Worm (Caenorhabditis elegans) whole organism, L1 larva: ENCODE measurements around the gene mdt-26.

Experiments used
- C34B4.2 ChIP-seq: sonication (generic microtip); optimal IDR thresholded peaks from 2 replicates; lab custom pipeline; 2017; ENCODE audit warnings: mild to moderate bottlenecking, missing genetic modification characterization, missing compliant biosample characterization
- Y116A8C.19 ChIP-seq: sonication (generic microtip); optimal IDR thresholded peaks from 2 replicates; lab custom pipeline; 2016; ENCODE audit warnings: missing compliant biosample characterization, missing genetic modification characterization, borderline replicate concordance
- aly-2 ChIP-seq: fragments of 150-350 bp; optimal IDR thresholded peaks from 2 replicates; lab custom pipeline; 2014; ENCODE audit warnings: missing biosample characterization, missing genetic modification characterization
- blmp-1 ChIP-seq: fragments of 150-350 bp; optimal IDR thresholded peaks from 2 replicates; lab custom pipeline; 2014; ENCODE audit warnings: missing biosample characterization, missing genetic modification characterization
- ceh-88 ChIP-seq: fragments of 200-800 bp; sonication (Bioruptor generic); IDR thresholded peaks from 2 replicates; pipeline ENCODE4 v1.3.6; 2022; ENCODE audit warnings: missing genetic modification characterization, missing compliant biosample characterization
- ceh-90 ChIP-seq: sonication (generic microtip); optimal IDR thresholded peaks from 2 replicates; lab custom pipeline; 2016; ENCODE audit warnings: missing genetic modification characterization, missing compliant biosample characterization
- dpl-1 ChIP-seq, 3 experiments: fragments of 150-350 bp in 2 of 3; sonication (generic microtip) in 1 of 3; optimal IDR thresholded peaks; 2 replicates each; lab custom pipeline; 2014 to 2017; ENCODE audit warnings: missing biosample characterization in 3 of 3, missing genetic modification characterization in 3 of 3, missing genetic modification reagents in 3 of 3
- efl-1 ChIP-seq, 4 experiments: fragments of 150-350 bp; optimal IDR thresholded peaks in 3 of 4; peaks in 1 of 4; 1 replicate in 1 of 4; 2 replicates in 3 of 4; lab custom pipeline; 2014; ENCODE audit warnings: missing biosample characterization in 2 of 4, missing genetic modification characterization in 2 of 4, missing genetic modification reagents in 2 of 4
- egl-27 ChIP-seq, 2 experiments: fragments of 150-350 bp in 1 of 2; sonication (generic microtip); optimal IDR thresholded peaks; 3 replicates each; lab custom pipeline; 2017 to 2018; ENCODE audit warnings: missing biosample characterization in 2 of 2, missing genetic modification characterization in 2 of 2, missing genetic modification reagents in 2 of 2
- elt-2 ChIP-seq: sonication (generic microtip); optimal IDR thresholded peaks from 2 replicates; lab custom pipeline; 2016; ENCODE audit warnings: missing genetic modification characterization, mild to moderate bottlenecking, inconsistent platforms, missing compliant biosample characterization, missing genetic modification reagents
- elt-3 ChIP-seq, 6 experiments: fragments of 150-350 bp in 1 of 6; sonication (generic microtip); optimal IDR thresholded peaks; 2 replicates each; lab custom pipeline; 2017 to 2018; ENCODE audit warnings: missing biosample characterization in 6 of 6, missing genetic modification characterization in 6 of 6, inconsistent platforms in 1 of 6
- fkh-10 ChIP-seq: sonication (generic microtip); optimal IDR thresholded peaks from 2 replicates; lab custom pipeline; 2017; ENCODE audit warnings: missing biosample characterization, missing genetic modification reagents, missing genetic modification characterization
- grh-1 ChIP-seq: fragments of 200-800 bp; sonication (Bioruptor generic); IDR thresholded peaks from 2 replicates; pipeline ENCODE4 v1.3.6; 2022; ENCODE audit warnings: missing genetic modification reagents, missing genetic modification characterization, missing compliant biosample characterization
- lin-13 ChIP-seq: fragments of 150-350 bp; optimal IDR thresholded peaks from 2 replicates; lab custom pipeline; 2014; ENCODE audit warnings: missing biosample characterization, missing genetic modification reagents, missing genetic modification characterization
- lin-14 ChIP-seq: fragments of 200-800 bp; sonication (Bioruptor generic); optimal IDR thresholded peaks from 2 replicates; lab custom pipeline; 2018; ENCODE audit warnings: mild to moderate bottlenecking, missing genetic modification characterization, moderate library complexity, missing compliant biosample characterization
- lir-3 ChIP-seq: sonication (generic microtip); optimal IDR thresholded peaks from 2 replicates; lab custom pipeline; 2016; ENCODE audit warnings: mild to moderate bottlenecking, missing genetic modification characterization, moderate library complexity, missing compliant biosample characterization; ENCODE audit not compliant: poor library complexity
- nhr-11 ChIP-seq: fragments of 150-350 bp; optimal IDR thresholded peaks from 2 replicates; lab custom pipeline; 2014; ENCODE audit warnings: missing biosample characterization, missing genetic modification characterization
- nhr-19 ChIP-seq: fragments of 200-800 bp; sonication (Bioruptor generic); conservative IDR thresholded peaks from 2 replicates; pipeline ENCODE4 v1.3.6; 2022; ENCODE audit warnings: missing genetic modification characterization, missing compliant biosample characterization
- nhr-20 ChIP-seq: sonication (generic microtip); optimal IDR thresholded peaks from 2 replicates; lab custom pipeline; 2016; ENCODE audit warnings: mild to moderate bottlenecking, missing genetic modification characterization, missing compliant biosample characterization
- nhr-47 ChIP-seq: sonication (generic microtip); optimal IDR thresholded peaks from 2 replicates; lab custom pipeline; 2016; ENCODE audit warnings: mild to moderate bottlenecking, missing genetic modification characterization, moderate library complexity, missing compliant biosample characterization
- nhr-77 ChIP-seq: fragments of 150-350 bp; optimal IDR thresholded peaks from 2 replicates; lab custom pipeline; 2014; ENCODE audit warnings: missing biosample characterization, missing genetic modification characterization
- nhr-85 ChIP-seq: sonication (generic microtip); peaks from one replicate; lab custom pipeline; 2016; ENCODE audit warnings: missing genetic modification characterization, inconsistent platforms, missing compliant biosample characterization
- pax-3 ChIP-seq: fragments of 200-800 bp; sonication (Bioruptor generic); optimal IDR thresholded peaks from 2 replicates; lab custom pipeline; 2018; ENCODE audit warnings: mild to moderate bottlenecking, missing genetic modification characterization, moderate library complexity, missing compliant biosample characterization
- pqm-1 ChIP-seq: sonication (generic microtip); optimal IDR thresholded peaks from 3 replicates; lab custom pipeline; 2017; ENCODE audit warnings: missing biosample characterization, missing genetic modification characterization
- skn-1 ChIP-seq: fragments of 150-350 bp; optimal IDR thresholded peaks from 2 replicates; lab custom pipeline; 2014; ENCODE audit warnings: missing biosample characterization, missing genetic modification characterization
- snu-23 ChIP-seq: sonication (generic microtip); optimal IDR thresholded peaks from 2 replicates; lab custom pipeline; 2016; ENCODE audit warnings: missing genetic modification characterization, missing compliant biosample characterization
- sox-4 ChIP-seq: sonication (generic microtip); optimal IDR thresholded peaks from 2 replicates; lab custom pipeline; 2016; ENCODE audit warnings: missing genetic modification characterization, missing compliant biosample characterization
- sup-37 ChIP-seq: fragments of 200-800 bp; sonication (Bioruptor generic); optimal IDR thresholded peaks from 2 replicates; lab custom pipeline; 2018; ENCODE audit warnings: mild to moderate bottlenecking, missing genetic modification characterization, missing compliant biosample characterization
- unc-62 ChIP-seq: fragments of 150-350 bp; optimal IDR thresholded peaks from 2 replicates; lab custom pipeline; 2014; ENCODE audit warnings: missing biosample characterization, missing genetic modification reagents, missing genetic modification characterization
- unc-86 ChIP-seq: sonication (generic microtip); optimal IDR thresholded peaks from 2 replicates; lab custom pipeline; 2016; ENCODE audit warnings: missing genetic modification characterization, missing compliant biosample characterization
- vab-15 ChIP-seq: sonication (generic microtip); optimal IDR thresholded peaks from 2 replicates; lab custom pipeline; 2017; ENCODE audit warnings: missing genotype, mild to moderate bottlenecking, missing genetic modification characterization, missing compliant biosample characterization
- zag-1 ChIP-seq: fragments of 150-350 bp; optimal IDR thresholded peaks from 2 replicates; lab custom pipeline; 2014; ENCODE audit warnings: missing biosample characterization, missing genetic modification characterization

Gene mdt-26

ce11 chrII:5701485-5701884 is 40.5 kb downstream of the mdt-26 start (continued):
- TF ChIP-seq elt-2 (tag; lab: Kevin White, UChicago), result peak; percentile 87
- peak in 1 of 2 experiments; percentile 57 for TF ChIP-seq egl-27 (tag; optimal IDR thresholded peaks at IDR 0.05; lab: Kevin White, UChicago)
- no peak for TF ChIP-seq unc-62 (GFP tag; lab: Kevin White, UChicago)
- TF ChIP-seq zag-1, result no peak
- no peak for TF ChIP-seq sox-4 (tag; lab: Kevin White, UChicago)
- TF ChIP-seq C34B4.2 (tag; lab: Kevin White, UChicago), result no peak
- TF ChIP-seq dpl-1 (GFP tag; optimal IDR thresholded peaks at IDR 0.05; lab: Kevin White, UChicago), result peak; percentile 40 to 50 (median 43)
- peak; percentile 49 for TF ChIP-seq aly-2 (tag; lab: Kevin White, UChicago)
- TF ChIP-seq nhr-19 (GFP tag; lab: Robert Waterston, UW), result peak; percentile 89
- TF ChIP-seq pqm-1 (tag; lab: Kevin White, UChicago), result no peak
- TF ChIP-seq vab-15 (tag; lab: Kevin White, UChicago), result no peak
- no peak for TF ChIP-seq pax-3
- peak in 1 of 6 experiments; percentile 35 for TF ChIP-seq elt-3 (tag; optimal IDR thresholded peaks at IDR 0.05; lab: Kevin White, UChicago)
- peak; percentile 40 for TF ChIP-seq unc-86 (tag; lab: Kevin White, UChicago)
- TF ChIP-seq lin-14 (GFP tag; lab: Kevin White, UChicago), result peak; percentile 71
- TF ChIP-seq, all 84 proteins: peak for 47

ce11 chrII:5702611-5703192 is 41.7 kb downstream of the mdt-26 start:
- TF ChIP-seq sup-37 (GFP tag; lab: Kevin White, UChicago) (no peak), snu-23 (GFP tag; lab: Kevin White, UChicago) (peak; percentile 29), lin-14 (GFP tag; lab: Kevin White, UChicago) (peak; percentile 46), skn-1 (tag; lab: Kevin White, UChicago) (no peak), efl-1 (optimal IDR thresholded peaks at IDR 0.05; lab: Kevin White, UChicago) (no peak), efl-1 (GFP tag; optimal IDR thresholded peaks at IDR 0.05 in 1 of 2; lab: Kevin White, UChicago) (peak in 1 of 2 experiments; percentile 50), lir-3 (tag; lab: Kevin White, UChicago) (no peak), nhr-11 (tag; lab: Kevin White, UChicago) (no peak), fkh-10 (GFP tag; lab: Kevin White, UChicago) (peak; percentile 29), blmp-1 (tag; lab: Kevin White, UChicago) (peak; percentile 69), nhr-85 (tag; lab: Kevin White, UChicago) (peak; percentile 78)

ce11 chrII:5704479-5704878 is 43.5 kb downstream of the mdt-26 start:
- TF ChIP-seq lin-13 (GFP tag; lab: Kevin White, UChicago) (no peak), lin-14 (GFP tag; lab: Kevin White, UChicago) (peak; percentile 55), blmp-1 (tag; lab: Kevin White, UChicago) (peak; percentile 93), nhr-85 (tag; lab: Kevin White, UChicago) (peak; percentile 15)
- TF ChIP-seq, all 84 proteins: peak for 3

ce11 chrII:5707532-5707931 is 46.6 kb downstream of the mdt-26 start, which contains the start of gene osta-2:
osta-2 (plus strand) TSS chrII:5707691.
- TF ChIP-seq unc-86 (tag; lab: Kevin White, UChicago) (no peak), zag-1 (no peak), Y116A8C.19 (tag; lab: Kevin White, UChicago) (no peak), ceh-88 (no peak), blmp-1 (tag; lab: Kevin White, UChicago) (peak; percentile 12), ceh-90 (tag; lab: Kevin White, UChicago) (no peak), egl-27 (tag; optimal IDR thresholded peaks at IDR 0.05; lab: Kevin White, UChicago) (no peak), grh-1 (GFP tag; lab: Robert Waterston, UW) (no peak), lin-14 (GFP tag; lab: Kevin White, UChicago) (peak; percentile 27), nhr-77 (tag; lab: Kevin White, UChicago) (no peak), nhr-20 (tag; lab: Kevin White, UChicago) (no peak), nhr-47 (no peak)
